Worm (Caenorhabditis elegans) whole organism, midembryonic: Measurements from ENCODE around the gene gex-4.

Experiments used
- cog-1 ChIP-seq: sonication (generic microtip); optimal IDR thresholded peaks from 2 replicates; lab custom pipeline; 2016; ENCODE audit warnings: missing genetic modification characterization, missing compliant biosample characterization
- flt-1 ChIP-seq: fragments of 200-800 bp; sonication (Bioruptor generic); IDR thresholded peaks from 2 replicates; pipeline ENCODE4 v1.3.6; 2022; ENCODE audit warnings: missing genetic modification characterization, missing compliant biosample characterization
- med-1 ChIP-seq: sonication (generic microtip); optimal IDR thresholded peaks from 2 replicates; lab custom pipeline; 2017; ENCODE audit warnings: missing genetic modification characterization, mild to moderate bottlenecking, missing compliant biosample characterization, antibody characterized with exemption, missing genetic modification reagents; ENCODE audit not compliant: insufficient read depth
- ref-1 ChIP-seq: fragments of 200-800 bp; sonication (Bioruptor generic); conservative IDR thresholded peaks from 2 replicates; pipeline ENCODE4 v1.3.6; 2022; ENCODE audit warnings: missing genetic modification reagents, missing genetic modification characterization, missing compliant biosample characterization
- tab-1 ChIP-seq: fragments of 200-800 bp; sonication (Bioruptor generic); IDR thresholded peaks from 2 replicates; pipeline ENCODE4 v1.3.6; 2022; ENCODE audit warnings: missing genetic modification characterization, missing compliant biosample characterization
- ztf-23 ChIP-seq: fragments of 200-800 bp; sonication (Bioruptor generic); IDR thresholded peaks from 2 replicates; pipeline ENCODE4 v1.3.6; 2022; ENCODE audit warnings: missing genetic modification reagents, missing genetic modification characterization, missing compliant biosample characterization
- ztf-29 ChIP-seq: fragments of 200-800 bp; sonication (Bioruptor generic); IDR thresholded peaks from 2 replicates; pipeline ENCODE4 v1.3.6; 2022; ENCODE audit warnings: missing genetic modification reagents, missing genetic modification characterization, missing compliant biosample characterization

DNA sequence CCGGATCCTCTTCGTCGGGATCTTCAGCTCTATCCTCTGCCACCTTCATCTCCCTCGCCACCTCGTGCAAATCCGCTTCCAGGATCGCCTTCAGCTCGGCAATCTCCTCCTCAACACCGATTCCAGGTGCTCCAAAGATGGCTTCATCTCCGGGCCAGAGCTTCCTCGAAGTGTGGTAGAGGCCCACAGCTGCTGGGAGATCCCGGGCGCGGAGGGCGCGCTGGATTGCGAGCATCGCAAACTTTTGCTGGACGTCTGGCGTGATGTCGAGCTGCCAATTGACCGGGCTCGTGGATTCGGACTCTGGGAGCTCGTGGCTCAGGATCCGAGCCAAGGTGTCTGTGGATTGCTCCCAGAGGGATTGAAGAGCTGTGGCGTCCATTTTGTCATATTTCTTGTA, 27.1 kb upstream of the gex-4 start:
- TF ChIP-seq tab-1 (no peak), flt-1 (GFP tag; lab: Robert Waterston, UW) (no peak), med-1 (GFP tag; lab: Kevin White, UChicago) (no peak), ztf-23 (no peak), ref-1 (GFP tag; lab: Robert Waterston, UW) (no peak), cog-1 (no peak), ztf-29 (GFP tag; lab: Robert Waterston, UW) (no peak)
